Worm (Caenorhabditis elegans) whole organism, L2 larva: ENCODE data around the gene cyp-33C11.

Experiments used
- R02D3.7 ChIP-seq: fragments of 150-350 bp; optimal IDR thresholded peaks from 2 replicates; lab custom pipeline; 2014; ENCODE audit warnings: missing biosample characterization, missing genetic modification characterization
- ZK546.5 ChIP-seq: sonication (generic microtip); optimal IDR thresholded peaks from 2 replicates; lab custom pipeline; 2017; ENCODE audit warnings: missing biosample characterization, missing genetic modification characterization
- alr-1 ChIP-seq: fragments of 150-350 bp; optimal IDR thresholded peaks from 2 replicates; lab custom pipeline; 2014; ENCODE audit warnings: missing biosample characterization, missing genetic modification characterization
- aly-2 ChIP-seq: fragments of 150-350 bp; optimal IDR thresholded peaks from 2 replicates; lab custom pipeline; 2014; ENCODE audit warnings: missing biosample characterization, missing genetic modification characterization
- ama-1 ChIP-seq: fragments of 150-350 bp; optimal IDR thresholded peaks from 2 replicates; lab custom pipeline; 2018; ENCODE audit warnings: inconsistent platforms
- blmp-1 ChIP-seq: sonication (generic microtip); optimal IDR thresholded peaks from 2 replicates; lab custom pipeline; 2017; ENCODE audit warnings: missing genetic modification characterization, mild to moderate bottlenecking, missing compliant biosample characterization, antibody characterized with exemption, moderate library complexity; ENCODE audit not compliant: insufficient read depth
- ceh-16 ChIP-seq: fragments of 150-350 bp; optimal IDR thresholded peaks from 2 replicates; lab custom pipeline; 2014; ENCODE audit warnings: missing biosample characterization, missing genetic modification characterization
- crh-2 ChIP-seq: sonication (generic microtip); optimal IDR thresholded peaks from 2 replicates; lab custom pipeline; 2017; ENCODE audit warnings: missing biosample characterization, missing genetic modification characterization
- dmd-4 ChIP-seq: sonication (generic microtip); optimal IDR thresholded peaks from 2 replicates; lab custom pipeline; 2017; ENCODE audit warnings: missing biosample characterization, missing genetic modification characterization
- egl-27 ChIP-seq: sonication (generic microtip); optimal IDR thresholded peaks from 3 replicates; lab custom pipeline; 2017; ENCODE audit warnings: missing biosample characterization, missing genetic modification reagents, missing genetic modification characterization
- elt-1 ChIP-seq: fragments of 150-350 bp; optimal IDR thresholded peaks from 2 replicates; lab custom pipeline; 2014; ENCODE audit warnings: missing biosample characterization, missing genetic modification characterization
- elt-3 ChIP-seq: sonication (generic microtip); optimal IDR thresholded peaks from 2 replicates; lab custom pipeline; 2017; ENCODE audit warnings: missing biosample characterization, missing genetic modification characterization
- lin-39 ChIP-seq: fragments of 150-350 bp; optimal IDR thresholded peaks from 2 replicates; lab custom pipeline; 2014; ENCODE audit warnings: missing biosample characterization, missing genetic modification reagents, missing genetic modification characterization
- mab-5 ChIP-seq: fragments of 150-350 bp; optimal IDR thresholded peaks from 2 replicates; lab custom pipeline; 2014; ENCODE audit warnings: missing biosample characterization, missing genetic modification characterization
- mbf-1 ChIP-seq: sonication (generic microtip); optimal IDR thresholded peaks from 2 replicates; lab custom pipeline; 2017; ENCODE audit warnings: missing biosample characterization, missing genetic modification characterization
- mdl-1 ChIP-seq, 2 experiments: fragments of 150-350 bp in 1 of 2; sonication (generic microtip) in 1 of 2; optimal IDR thresholded peaks; 2 replicates each; lab custom pipeline; 2017; ENCODE audit warnings: missing biosample characterization in 2 of 2, missing genetic modification characterization in 2 of 2
- nhr-10 ChIP-seq: sonication (generic microtip); optimal IDR thresholded peaks from 2 replicates; lab custom pipeline; 2017; ENCODE audit warnings: missing biosample characterization, missing genetic modification characterization
- nhr-21 ChIP-seq: fragments of 150-350 bp; optimal IDR thresholded peaks from 2 replicates; lab custom pipeline; 2014; ENCODE audit warnings: missing biosample characterization, missing genetic modification characterization
- nhr-237 ChIP-seq: fragments of 150-350 bp; optimal IDR thresholded peaks from 2 replicates; lab custom pipeline; 2014; ENCODE audit warnings: missing biosample characterization, missing genetic modification characterization
- nhr-25 ChIP-seq: fragments of 150-350 bp; sonication (generic microtip); optimal IDR thresholded peaks from 3 replicates; lab custom pipeline; 2014; ENCODE audit warnings: missing biosample characterization, missing genetic modification characterization
- nhr-6 ChIP-seq: fragments of 150-350 bp; optimal IDR thresholded peaks from 2 replicates; lab custom pipeline; 2014; ENCODE audit warnings: missing biosample characterization, missing genetic modification characterization
- nhr-77 ChIP-seq: fragments of 150-350 bp; optimal IDR thresholded peaks from 2 replicates; lab custom pipeline; 2014; ENCODE audit warnings: missing biosample characterization, missing genetic modification characterization
- sem-4 ChIP-seq: fragments of 150-350 bp; optimal IDR thresholded peaks from 2 replicates; lab custom pipeline; 2014; ENCODE audit warnings: missing biosample characterization, missing genetic modification reagents, missing genetic modification characterization
- skn-1 ChIP-seq: sonication (generic microtip); optimal IDR thresholded peaks from 2 replicates; lab custom pipeline; 2017; ENCODE audit warnings: missing biosample characterization, missing genetic modification characterization
- sma-3 ChIP-seq: sonication (generic microtip); optimal IDR thresholded peaks from 2 replicates; lab custom pipeline; 2016; ENCODE audit warnings: missing genetic modification reagents, missing genetic modification characterization, missing compliant biosample characterization
- snpc-4 ChIP-seq: fragments of 150-350 bp; optimal IDR thresholded peaks from 2 replicates; lab custom pipeline; 2014; ENCODE audit warnings: missing biosample characterization, missing genetic modification characterization
- unc-55 ChIP-seq: fragments of 150-350 bp; sonication (generic microtip); optimal IDR thresholded peaks from 3 replicates; lab custom pipeline; 2014; ENCODE audit warnings: missing biosample characterization, missing genetic modification reagents, missing genetic modification characterization
- zag-1 ChIP-seq: fragments of 150-350 bp; optimal IDR thresholded peaks from 2 replicates; lab custom pipeline; 2014; ENCODE audit warnings: missing biosample characterization, missing genetic modification characterization
- ztf-1 ChIP-seq: fragments of 200-800 bp; sonication (Bioruptor generic); conservative IDR thresholded peaks from 2 replicates; pipeline ENCODE4 v1.3.6; 2022; ENCODE audit warnings: missing genetic modification characterization, missing compliant biosample characterization
- ztf-11 ChIP-seq: sonication (generic microtip); optimal IDR thresholded peaks from 2 replicates; lab custom pipeline; 2017; ENCODE audit warnings: missing biosample characterization, missing genetic modification characterization
- ztf-4 ChIP-seq: fragments of 150-350 bp; optimal IDR thresholded peaks from 2 replicates; lab custom pipeline; 2014; ENCODE audit warnings: missing biosample characterization, missing genetic modification characterization

cyp-33C11 gene

ce11 chrV:699051-699450 is 13.7 kb downstream of the cyp-33C11 start:
- no peak for TF ChIP-seq elt-1 (tag; lab: Kevin White, UChicago)
- TF ChIP-seq ztf-11 (tag; lab: Kevin White, UChicago), result no peak
- TF ChIP-seq nhr-77 (tag; lab: Kevin White, UChicago), result no peak
- TF ChIP-seq elt-3 (tag; lab: Kevin White, UChicago), result no peak
- no peak for TF ChIP-seq snpc-4 (tag; lab: Kevin White, UChicago)

ce11 chrV:695914-696313 is 16.9 kb downstream of the cyp-33C11 start, which contains the start of gene srj-52:
Gene srj-52 (minus strand): TSS chrV:696014.
- TF ChIP-seq nhr-10 (no peak), crh-2 (tag; lab: Kevin White, UChicago) (no peak), sma-3 (GFP tag; lab: Kevin White, UChicago) (no peak), ZK546.5 (tag; lab: Kevin White, UChicago) (no peak), nhr-77 (tag; lab: Kevin White, UChicago) (no peak), zag-1 (tag; lab: Kevin White, UChicago) (no peak)

DNA sequence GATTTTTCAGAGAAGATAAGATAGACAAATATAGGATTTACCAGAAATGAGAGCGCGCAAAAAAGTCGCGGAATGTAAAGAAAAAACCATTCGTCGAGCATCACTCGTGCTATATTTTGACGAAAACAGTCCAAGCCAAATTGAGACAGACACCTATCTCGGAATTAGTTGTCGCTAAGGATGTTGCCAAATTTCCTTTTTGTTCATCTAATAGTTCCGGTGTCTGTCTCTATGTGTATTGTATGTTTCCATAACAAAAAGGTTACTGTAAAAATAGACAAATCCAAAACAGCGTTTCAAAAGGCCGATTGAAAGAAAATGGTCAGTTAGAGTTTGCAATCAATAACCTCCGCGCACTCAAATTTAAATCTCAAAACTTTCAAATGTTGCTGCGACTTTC is 18.2 kb downstream of the cyp-33C11 start, which contains the start of gene srj-53:
Gene srj-53 (minus strand): TSS at position 101 of the 400 bp plus-strand sequence.
- TF ChIP-seq ztf-4 (tag; lab: Kevin White, UChicago) (no peak), sem-4 (tag; lab: Kevin White, UChicago) (no peak), snpc-4 (tag; lab: Kevin White, UChicago) (no peak), unc-55 (GFP tag; lab: Kevin White, UChicago) (no peak)

- no peak for TF ChIP-seq nhr-237
- no peak for TF ChIP-seq ceh-16 (tag; lab: Kevin White, UChicago)
- no peak for TF ChIP-seq ama-1 (lab: Kevin White, UChicago)
- no peak for TF ChIP-seq alr-1 (tag; lab: Kevin White, UChicago)
- no peak for TF ChIP-seq ztf-1 (GFP tag; lab: Robert Waterston, UW)
- no peak for TF ChIP-seq lin-39 (tag; lab: Kevin White, UChicago)
- TF ChIP-seq nhr-10, result no peak
- no peak for TF ChIP-seq unc-55 (GFP tag; lab: Kevin White, UChicago)
- TF ChIP-seq sem-4 (tag; lab: Kevin White, UChicago), result no peak
- no peak for TF ChIP-seq nhr-6 (tag; lab: Kevin White, UChicago)
- no peak for TF ChIP-seq snpc-4 (tag; lab: Kevin White, UChicago)
- no peak for TF ChIP-seq blmp-1 (tag; lab: Kevin White, UChicago)
- no peak for TF ChIP-seq R02D3.7 (tag; lab: Kevin White, UChicago)
- no peak for TF ChIP-seq mdl-1 (tag; optimal IDR thresholded peaks at IDR 0.05; lab: Kevin White, UChicago)
- TF ChIP-seq egl-27 (tag; lab: Kevin White, UChicago), result no peak
- no peak for TF ChIP-seq nhr-25 (tag; lab: Kevin White, UChicago)
Observed at ce11 chrV:692720-693422, 19.9 kb downstream of the cyp-33C11 start, which contains the start of gene srx-4. Gene srx-4 (minus strand): TSS chrV:692770.

DNA sequence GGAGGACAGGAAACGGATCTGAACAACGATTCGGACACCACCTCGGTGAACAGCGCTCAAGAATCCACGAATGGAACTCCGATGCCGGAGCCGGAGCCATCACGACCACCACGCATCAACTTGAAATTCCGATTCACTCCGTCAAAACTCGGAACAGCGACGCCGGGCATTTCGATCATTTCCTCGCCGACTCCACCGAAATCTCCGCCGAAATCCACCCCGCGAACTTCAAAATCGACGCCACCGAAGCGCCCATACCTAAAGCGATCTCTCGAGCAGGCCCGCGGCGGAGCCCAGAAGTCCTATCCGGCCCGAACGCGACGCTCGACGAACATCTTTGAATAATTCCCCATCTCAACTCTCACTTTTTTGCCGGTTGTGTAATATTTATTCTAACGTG is 23.2 kb downstream of the cyp-33C11 start:
- TF ChIP-seq nhr-6 (tag; lab: Kevin White, UChicago) (no peak), nhr-25 (tag; lab: Kevin White, UChicago) (no peak), mab-5 (no peak), ceh-16 (tag; lab: Kevin White, UChicago) (no peak), sem-4 (tag; lab: Kevin White, UChicago) (no peak), elt-3 (tag; lab: Kevin White, UChicago) (no peak), nhr-10 (no peak), unc-55 (GFP tag; lab: Kevin White, UChicago) (no peak)

ce11 chrV:687384-687783 is 25.4 kb downstream of the cyp-33C11 start, which contains the start of gene H25P19.1:
Gene H25P19.1 (plus strand): TSS chrV:687684.
- TF ChIP-seq dmd-4, result no peak
- no peak for TF ChIP-seq R02D3.7 (tag; lab: Kevin White, UChicago)
- no peak for TF ChIP-seq skn-1
- TF ChIP-seq crh-2 (tag; lab: Kevin White, UChicago), result no peak
- no peak for TF ChIP-seq aly-2 (tag; lab: Kevin White, UChicago)
- TF ChIP-seq ama-1 (lab: Kevin White, UChicago), result no peak
- TF ChIP-seq snpc-4 (tag; lab: Kevin White, UChicago), result no peak
- TF ChIP-seq nhr-21 (tag; lab: Kevin White, UChicago), result no peak
- TF ChIP-seq mbf-1 (tag; lab: Kevin White, UChicago), result no peak
- no peak for TF ChIP-seq elt-3 (tag; lab: Kevin White, UChicago)
- TF ChIP-seq nhr-10, result no peak
- no peak for TF ChIP-seq zag-1 (tag; lab: Kevin White, UChicago)
- TF ChIP-seq, all 48 proteins: peak for 0
